Fruit fly (Drosophila melanogaster) whole organism, adult: ENCODE results near the gene mbt.

ENCODE experiments used
- CG11617 ChIP-seq: fragments of 200-800 bp; sonication (Bioruptor generic); optimal IDR thresholded peaks from 2 replicates; lab custom pipeline; 2017; ENCODE audit warnings: mild to moderate bottlenecking, missing biosample characterization, missing genetic modification reagents, missing genetic modification characterization
- CG12768 ChIP-seq: fragments of 200-800 bp; sonication (Bioruptor generic); optimal IDR thresholded peaks from 2 replicates; lab custom pipeline; 2017; ENCODE audit warnings: missing biosample characterization, missing genetic modification characterization, mild to moderate bottlenecking, moderate library complexity, missing genetic modification reagents
- CG1620 ChIP-seq: fragments of 200-800 bp; sonication (Bioruptor generic); optimal IDR thresholded peaks from 2 replicates; lab custom pipeline; 2016; ENCODE audit warnings: missing biosample characterization, missing genetic modification characterization
- CG33017 ChIP-seq: fragments of 200-800 bp; sonication (Bioruptor generic); optimal IDR thresholded peaks from 2 replicates; lab custom pipeline; 2018; ENCODE audit warnings: missing biosample characterization, mild to moderate bottlenecking, missing genetic modification characterization, moderate library complexity
- CG5204 ChIP-seq: fragments of 200-800 bp; sonication (Bioruptor generic); optimal IDR thresholded peaks from 2 replicates; lab custom pipeline; 2016; ENCODE audit warnings: missing biosample characterization, missing genetic modification characterization
- CG7045 ChIP-seq: fragments of 200-800 bp; sonication (Bioruptor generic); optimal IDR thresholded peaks from 2 replicates; lab custom pipeline; 2017; ENCODE audit warnings: missing biosample characterization, mild to moderate bottlenecking, missing genetic modification characterization
- CG7101 ChIP-seq: fragments of 200-800 bp; sonication (Bioruptor generic); optimal IDR thresholded peaks from 2 replicates; lab custom pipeline; 2018; ENCODE audit warnings: missing biosample characterization, mild to moderate bottlenecking, missing genetic modification characterization, moderate library complexity
- Clk ChIP-seq: fragments of 200-800 bp; sonication (Bioruptor generic); optimal IDR thresholded peaks from 2 replicates; lab custom pipeline; 2017; ENCODE audit warnings: missing biosample characterization, missing genetic modification characterization
- Crg-1 ChIP-seq: fragments of 200-800 bp; sonication (Bioruptor generic); optimal IDR thresholded peaks from 2 replicates; lab custom pipeline; 2016; ENCODE audit warnings: missing biosample characterization, missing genetic modification characterization
- Hr96 ChIP-seq: fragments of 200-800 bp; sonication (Bioruptor generic); optimal IDR thresholded peaks from 2 replicates; lab custom pipeline; 2016; ENCODE audit warnings: missing biosample characterization, missing genetic modification characterization
- Mnt ChIP-seq: fragments of 200-800 bp; sonication (Bioruptor generic); optimal IDR thresholded peaks from 2 replicates; lab custom pipeline; 2016; ENCODE audit warnings: missing biosample characterization, mild to moderate bottlenecking, missing genetic modification characterization
- cic ChIP-seq: fragments of 200-800 bp; sonication (Bioruptor generic); optimal IDR thresholded peaks from 2 replicates; lab custom pipeline; 2017; ENCODE audit warnings: missing biosample characterization, mild to moderate bottlenecking, missing genetic modification characterization, moderate library complexity
- cnc ChIP-seq, 2 experiments: fragments of >200 bp; optimal IDR thresholded peaks; 2 replicates each; lab custom pipeline; 2017
- kay ChIP-seq: fragments of 200-800 bp; sonication (Bioruptor generic); peaks from one replicate; lab custom pipeline; 2016; ENCODE audit warnings: missing biosample characterization, missing genetic modification characterization, borderline replicate concordance
- tj ChIP-seq: fragments of 200-800 bp; sonication (Bioruptor generic); optimal IDR thresholded peaks from 3 replicates; lab custom pipeline; 2017; ENCODE audit warnings: missing biosample characterization, mild to moderate bottlenecking, missing genetic modification characterization, moderate library complexity
- toe ChIP-seq: fragments of 200-800 bp; sonication (Bioruptor generic); optimal IDR thresholded peaks from 2 replicates; lab custom pipeline; 2016; ENCODE audit warnings: missing biosample characterization, missing genetic modification characterization

Gene mbt

dm6 chrX:16660632-16661031 lies 50.1 kb downstream of the mbt start:
- TF ChIP-seq CG7045 (GFP tag; lab: Kevin White, UChicago) (no peak), tj (GFP tag; lab: Kevin White, UChicago) (no peak), kay (GFP tag; lab: Kevin White, UChicago) (no peak), CG7101 (tag; lab: Kevin White, UChicago) (no peak), CG1620 (GFP tag; lab: Kevin White, UChicago) (no peak), toe (no peak), Clk (no peak), CG5204 (GFP tag; lab: Kevin White, UChicago) (no peak), Crg-1 (GFP tag; lab: Kevin White, UChicago) (no peak), CG33017 (tag; lab: Kevin White, UChicago) (no peak), Hr96 (GFP tag; lab: Kevin White, UChicago) (no peak), cic (GFP tag; lab: Kevin White, UChicago) (no peak), cnc (optimal IDR thresholded peaks at IDR 0.05; lab: Kevin White, UChicago) (no peak), CG11617 (GFP tag; lab: Kevin White, UChicago) (no peak), Mnt (GFP tag; lab: Kevin White, UChicago) (no peak), CG12768 (no peak)
